Fruit fly (Drosophila melanogaster) S2 (cell line): ENCODE results near the gene CG17129.

ENCODE experiments used
- CG8478 ChIP-seq: fragments of >200 bp; optimal IDR thresholded peaks from 2 replicates; lab custom pipeline; 2018
- CTCF ChIP-seq, 2 experiments: fragments of >200 bp; optimal IDR thresholded peaks; 2 replicates each; lab custom pipeline; 2018

DNA sequence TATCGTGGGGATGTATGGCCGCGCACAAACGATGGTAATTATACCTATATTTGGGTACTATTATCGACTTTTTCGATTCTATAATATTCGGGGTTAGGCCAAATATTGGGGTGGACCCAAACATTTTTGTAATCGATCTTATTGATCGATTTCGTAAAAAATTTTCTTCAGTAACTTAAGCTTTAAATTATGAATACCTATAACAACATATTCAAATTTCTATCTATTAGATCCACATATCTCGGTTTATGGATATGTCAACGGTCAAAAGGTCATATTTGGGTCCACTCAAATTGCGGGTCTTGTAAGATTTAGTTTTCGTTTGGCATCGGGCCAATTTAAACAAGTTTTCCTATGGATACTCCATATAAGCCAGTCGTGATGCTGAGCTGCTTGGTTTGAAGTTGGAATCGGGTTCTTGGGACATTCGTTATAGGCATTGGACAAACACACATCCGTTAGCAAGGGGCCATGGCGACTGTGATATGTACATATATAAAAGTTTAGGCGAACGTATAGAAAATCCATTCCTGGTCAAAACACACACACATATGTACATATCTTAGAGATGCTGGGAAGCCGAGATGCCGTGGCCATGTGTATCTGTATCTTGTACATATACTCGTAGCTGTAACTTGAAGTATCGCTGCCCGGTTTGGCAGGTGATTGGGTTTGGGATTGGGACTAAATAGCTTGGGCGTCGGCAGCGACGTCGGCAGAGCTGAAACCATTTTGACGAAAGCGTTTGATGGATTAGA is 20.2 kb upstream of the CG17129 start:
- no peak for TF ChIP-seq CTCF (optimal IDR thresholded peaks at IDR 0.05; lab: Kevin White, UChicago)
- TF ChIP-seq CG8478, result no peak
